Worm (Caenorhabditis elegans): Measurements from ENCODE around the gene faxc-1.

- no peak for TF ChIP-seq ets-5 (GFP tag; IDR thresholded peaks at IDR 0.05)
- TF ChIP-seq nhr-77 (tag; optimal IDR thresholded peaks at IDR 0.05), result no peak
- no peak for TF ChIP-seq nhr-76 (tag; optimal IDR thresholded peaks at IDR 0.05)
- no peak for TF ChIP-seq lsy-2 (tag; optimal IDR thresholded peaks at IDR 0.05)
- no peak for TF ChIP-seq ztf-4 (tag; optimal IDR thresholded peaks at IDR 0.05)
- no peak for TF ChIP-seq alr-1 (tag; optimal IDR thresholded peaks at IDR 0.05; ENCODE audit: borderline replicate concordance)
- TF ChIP-seq unc-62 (GFP tag; optimal IDR thresholded peaks at IDR 0.05), result no peak
- TF ChIP-seq ztf-11 (tag; optimal IDR thresholded peaks at IDR 0.05), result no peak
- no peak for TF ChIP-seq ceh-82 (tag; optimal IDR thresholded peaks at IDR 0.05)
Measured at ce11 chrII:12240088-12240487, 23.9 kb upstream of the faxc-1 start, which contains the start of gene txdc-12.1.

All from whole organism, L1 larva.